Fruit fly (Drosophila melanogaster) whole organism, embryonic: ENCODE measurements around the gene Swip-1.

Experiments
- B-H1 ChIP-seq: fragments of 200-800 bp; sonication (Bioruptor generic); IDR thresholded peaks from 3 replicates; pipeline ENCODE4 v1.3.6; 2022; ENCODE audit warnings: missing biosample characterization, missing genetic modification characterization
- BtbVII ChIP-seq: fragments of 200-800 bp; sonication (Bioruptor generic); optimal IDR thresholded peaks from 3 replicates; lab custom pipeline; 2017; ENCODE audit warnings: missing biosample characterization, mild to moderate bottlenecking, missing genetic modification characterization
- CG11247 ChIP-seq: fragments of 200-800 bp; sonication (Bioruptor generic); IDR thresholded peaks from 2 replicates; pipeline ENCODE4 v1.3.6; 2022; ENCODE audit warnings: missing biosample characterization, missing genetic modification characterization
- CG12391 ChIP-seq: fragments of 200-800 bp; sonication (Bioruptor generic); optimal IDR thresholded peaks from 3 replicates; lab custom pipeline; 2018; ENCODE audit warnings: missing biosample characterization, mild to moderate bottlenecking, missing genetic modification characterization, moderate library complexity
- CG14050 ChIP-seq: fragments of 200-800 bp; sonication (Bioruptor generic); IDR thresholded peaks from 3 replicates; pipeline ENCODE4 v1.3.6; 2022; ENCODE audit warnings: missing biosample characterization, missing genetic modification characterization
- CG15601 ChIP-seq: fragments of 200-800 bp; sonication (Bioruptor generic); optimal IDR thresholded peaks from 3 replicates; lab custom pipeline; 2019; ENCODE audit warnings: missing biosample characterization, mild to moderate bottlenecking, missing genetic modification characterization, moderate library complexity
- CG16813 ChIP-seq: fragments of 200-800 bp; sonication (Bioruptor generic); IDR thresholded peaks from 3 replicates; pipeline ENCODE4 v1.3.6; 2022; ENCODE audit warnings: missing biosample characterization, missing genetic modification characterization; ENCODE audit not compliant: partially characterized antibody
- CG2116 ChIP-seq: fragments of 200-800 bp; sonication (Bioruptor generic); optimal IDR thresholded peaks from 3 replicates; lab custom pipeline; 2018; ENCODE audit warnings: missing biosample characterization, mild to moderate bottlenecking, missing genetic modification characterization
- CG2889 ChIP-seq: fragments of 200-800 bp; sonication (Bioruptor generic); IDR thresholded peaks from 3 replicates; pipeline ENCODE4 v1.3.6; 2022; ENCODE audit warnings: missing biosample characterization, missing genetic modification characterization
- CG30020 ChIP-seq: fragments of 200-800 bp; optimal IDR thresholded peaks from 2 replicates; lab custom pipeline; 2019; ENCODE audit warnings: missing biosample characterization, mild to moderate bottlenecking, missing genetic modification characterization, moderate library complexity
- CG3407 ChIP-seq: fragments of 200-800 bp; sonication (Bioruptor generic); optimal IDR thresholded peaks from 2 replicates; lab custom pipeline; 2018; ENCODE audit warnings: missing biosample characterization, mild to moderate bottlenecking, missing genetic modification characterization
- CG3847 ChIP-seq: fragments of 200-800 bp; sonication (Bioruptor generic); IDR thresholded peaks from 2 replicates; pipeline ENCODE4 v1.3.6; 2022; ENCODE audit warnings: missing biosample characterization, missing genetic modification characterization
- CG4730 ChIP-seq: fragments of 200-800 bp; sonication (Bioruptor generic); IDR thresholded peaks from 2 replicates; pipeline ENCODE4 v1.3.6; 2022; ENCODE audit warnings: missing biosample characterization, missing genetic modification characterization
- CG6254 ChIP-seq: fragments of 200-800 bp; sonication (Bioruptor generic); optimal IDR thresholded peaks from 3 replicates; lab custom pipeline; 2017; ENCODE audit warnings: mild to moderate bottlenecking, missing biosample characterization, missing genetic modification reagents, missing genetic modification characterization
- CG6791 ChIP-seq: fragments of 200-800 bp; sonication (Bioruptor generic); IDR thresholded peaks from 3 replicates; pipeline ENCODE4 v1.3.6; 2022; ENCODE audit warnings: missing biosample characterization, missing genetic modification characterization; ENCODE audit not compliant: partially characterized antibody
- CG8281 ChIP-seq: fragments of 200-800 bp; sonication (Bioruptor generic); optimal IDR thresholded peaks from 2 replicates; lab custom pipeline; 2018; ENCODE audit warnings: missing biosample characterization, mild to moderate bottlenecking, missing genetic modification characterization, moderate library complexity
- CG9609 ChIP-seq: fragments of 200-800 bp; sonication (Bioruptor generic); optimal IDR thresholded peaks from 3 replicates; lab custom pipeline; 2016; ENCODE audit warnings: missing biosample characterization, missing genetic modification characterization
- CG9797 ChIP-seq: fragments of 200-800 bp; sonication (Bioruptor generic); optimal IDR thresholded peaks from 3 replicates; lab custom pipeline; 2018; ENCODE audit warnings: missing biosample characterization, mild to moderate bottlenecking, missing genetic modification characterization
- CG9876 ChIP-seq: fragments of 200-800 bp; sonication (Bioruptor generic); optimal IDR thresholded peaks from 2 replicates; lab custom pipeline; 2016; ENCODE audit warnings: missing biosample characterization, missing genetic modification characterization
- CHES-1-like ChIP-seq: fragments of 200-800 bp; sonication (Bioruptor generic); optimal IDR thresholded peaks from 2 replicates; lab custom pipeline; 2016; ENCODE audit warnings: missing biosample characterization, missing genetic modification characterization
- Fer1 ChIP-seq: fragments of 200-800 bp; sonication (Bioruptor generic); optimal IDR thresholded peaks from 2 replicates; lab custom pipeline; 2017; ENCODE audit warnings: missing biosample characterization, mild to moderate bottlenecking, missing genetic modification characterization
- Lhr ChIP-seq: fragments of 200-800 bp; sonication (Bioruptor generic); optimal IDR thresholded peaks from 3 replicates; lab custom pipeline; 2017; ENCODE audit warnings: mild to moderate bottlenecking, missing biosample characterization, missing genetic modification reagents, missing genetic modification characterization
- Max ChIP-seq: fragments of 200-800 bp; sonication (Bioruptor generic); optimal IDR thresholded peaks from 2 replicates; lab custom pipeline; 2016; ENCODE audit warnings: missing biosample characterization, mild to moderate bottlenecking, missing genetic modification characterization
- Neu2 ChIP-seq: fragments of 200-800 bp; sonication (Bioruptor generic); optimal IDR thresholded peaks from 3 replicates; lab custom pipeline; 2016; ENCODE audit warnings: missing biosample characterization, missing genetic modification characterization, borderline replicate concordance
- Nf-YA ChIP-seq: fragments of 200-800 bp; sonication (Bioruptor generic); IDR thresholded peaks from 2 replicates; pipeline ENCODE4 v1.3.6; 2022; ENCODE audit warnings: missing biosample characterization, missing genetic modification characterization
- Spps ChIP-seq: fragments of 200-800 bp; sonication (Bioruptor generic); optimal IDR thresholded peaks from 2 replicates; lab custom pipeline; 2018; ENCODE audit warnings: missing biosample characterization, mild to moderate bottlenecking, missing genetic modification characterization
- Trl ChIP-seq, 3 experiments: fragments of >200 bp in 2 of 3; fragments of 200-800 bp in 1 of 3; sonication (Bioruptor generic) in 1 of 3; optimal IDR thresholded peaks; 2 replicates in 1 of 3; 3 replicates in 2 of 3; lab custom pipeline; 2016 to 2017; ENCODE audit warnings: missing biosample characterization in 1 of 3, missing genetic modification characterization in 1 of 3
- ap ChIP-seq: fragments of 200-800 bp; sonication (Bioruptor generic); IDR thresholded peaks from 2 replicates; pipeline ENCODE4 v1.3.6; 2022; ENCODE audit warnings: missing biosample characterization, missing genetic modification characterization
- bbx ChIP-seq: fragments of 200-800 bp; sonication (Bioruptor generic); IDR thresholded peaks from 2 replicates; pipeline ENCODE4 v1.3.6; 2022; ENCODE audit warnings: missing biosample characterization, missing genetic modification characterization; ENCODE audit not compliant: partially characterized antibody
- crol ChIP-seq: fragments of 200-800 bp; sonication (Bioruptor generic); IDR thresholded peaks from 2 replicates; pipeline ENCODE4 v1.3.6; 2022; ENCODE audit warnings: missing biosample characterization, missing genetic modification characterization
- cwo ChIP-seq: fragments of 200-800 bp; sonication (Bioruptor generic); optimal IDR thresholded peaks from 3 replicates; lab custom pipeline; 2017; ENCODE audit warnings: missing biosample characterization, missing genetic modification characterization, mild to moderate bottlenecking, moderate library complexity, missing genetic modification reagents
- dysf ChIP-seq: fragments of 200-800 bp; sonication (Bioruptor generic); IDR thresholded peaks from 3 replicates; pipeline ENCODE4 v1.3.6; 2022; ENCODE audit warnings: missing biosample characterization, missing genetic modification characterization
- fd3F ChIP-seq: fragments of 200-800 bp; sonication (Bioruptor generic); optimal IDR thresholded peaks from 2 replicates; lab custom pipeline; 2018; ENCODE audit warnings: missing biosample characterization, mild to moderate bottlenecking, missing genetic modification characterization, moderate library complexity
- ftz-f1 ChIP-seq: fragments of 200-800 bp; sonication (Bioruptor generic); optimal IDR thresholded peaks from 2 replicates; lab custom pipeline; 2016; ENCODE audit warnings: missing biosample characterization, missing genetic modification characterization
- gro ChIP-seq: fragments of 200-800 bp; sonication (Bioruptor generic); optimal IDR thresholded peaks from 2 replicates; lab custom pipeline; 2016; ENCODE audit warnings: missing biosample characterization, missing genetic modification characterization
- lola ChIP-seq, 3 experiments: fragments of >200 bp in 2 of 3; fragments of 200-800 bp in 1 of 3; sonication (Bioruptor generic) in 1 of 3; optimal IDR thresholded peaks; 2 replicates each; lab custom pipeline; 2017 to 2019; ENCODE audit warnings: missing biosample characterization in 3 of 3, missing genetic modification characterization in 3 of 3, mild to moderate bottlenecking in 1 of 3, moderate library complexity in 1 of 3
- onecut ChIP-seq: fragments of 200-800 bp; sonication (Bioruptor generic); IDR thresholded peaks from 2 replicates; pipeline ENCODE4 v1.3.6; 2022; ENCODE audit warnings: missing biosample characterization, missing genetic modification characterization
- pb ChIP-seq: fragments of 200-800 bp; sonication (Bioruptor generic); optimal IDR thresholded peaks from 3 replicates; lab custom pipeline; 2016; ENCODE audit warnings: missing biosample characterization, missing genetic modification characterization
- peb ChIP-seq: fragments of 200-800 bp; sonication (Bioruptor generic); IDR thresholded peaks from 2 replicates; pipeline ENCODE4 v1.3.6; 2022; ENCODE audit warnings: missing biosample characterization, missing genetic modification characterization
- pho ChIP-seq: fragments of 200-800 bp; sonication (Bioruptor generic); optimal IDR thresholded peaks from 2 replicates; lab custom pipeline; 2016; ENCODE audit warnings: missing biosample characterization, missing genetic modification characterization
- prd ChIP-seq, 3 experiments: fragments of >200 bp in 2 of 3; fragments of 200-800 bp in 1 of 3; sonication (Bioruptor generic) in 1 of 3; optimal IDR thresholded peaks in 2 of 3; IDR thresholded peaks in 1 of 3; 2 replicates in 2 of 3; 3 replicates in 1 of 3; pipeline versions ENCODE4 v1.3.6 to Lab custom; 2017 to 2022; ENCODE audit warnings: missing biosample characterization in 1 of 3, missing genetic modification characterization in 1 of 3
- pros ChIP-seq: fragments of 200-800 bp; sonication (Bioruptor generic); optimal IDR thresholded peaks from 3 replicates; lab custom pipeline; 2019; ENCODE audit warnings: missing biosample characterization, mild to moderate bottlenecking, missing genetic modification characterization, moderate library complexity
- sd ChIP-seq: fragments of 200-800 bp; sonication (Bioruptor generic); optimal IDR thresholded peaks from 3 replicates; lab custom pipeline; 2018; ENCODE audit warnings: missing biosample characterization, mild to moderate bottlenecking, missing genetic modification characterization, moderate library complexity
- sens ChIP-seq: fragments of 200-800 bp; sonication (Bioruptor generic); peaks from one replicate; lab custom pipeline; 2016; ENCODE audit warnings: missing biosample characterization, missing genetic modification characterization
- sim ChIP-seq: fragments of 200-800 bp; sonication (Bioruptor generic); IDR thresholded peaks from 2 replicates; pipeline ENCODE4 v1.3.6; 2022; ENCODE audit warnings: missing biosample characterization, missing genetic modification characterization
- so ChIP-seq: fragments of 200-800 bp; sonication (Bioruptor generic); IDR thresholded peaks from 3 replicates; pipeline ENCODE4 v1.3.6; 2022; ENCODE audit warnings: missing biosample characterization, missing genetic modification characterization
- sr ChIP-seq: fragments of 200-800 bp; sonication (Bioruptor generic); IDR thresholded peaks from 3 replicates; pipeline ENCODE4 v1.3.6; 2022; ENCODE audit warnings: missing biosample characterization, missing genetic modification characterization
- zen2 ChIP-seq: fragments of 200-800 bp; sonication (Bioruptor generic); IDR thresholded peaks from 3 replicates; pipeline ENCODE4 v1.3.6; 2022; ENCODE audit warnings: missing biosample characterization, missing genetic modification characterization; ENCODE audit not compliant: partially characterized antibody
- zfh1 ChIP-seq: fragments of 200-800 bp; sonication (Bioruptor generic); IDR thresholded peaks from 3 replicates; pipeline ENCODE4 v1.3.6; 2022; ENCODE audit warnings: missing biosample characterization, missing genetic modification characterization

The Swip-1 gene

dm6 chr2L:19009130-19009529, 22.1 kb upstream of the Swip-1 start, which contains the start of gene RpL30 (continued):
- TF ChIP-seq onecut (GFP tag; lab: Robert Waterston, UW), result peak; percentile 91
- TF ChIP-seq gro, result peak; percentile 90
- TF ChIP-seq CG2116 (GFP tag; lab: Kevin White, UChicago), result peak; percentile 90
- TF ChIP-seq CG12391, result peak; percentile 90
- peak; percentile 82 for TF ChIP-seq CG14050
- peak; percentile 61 for TF ChIP-seq CG8281 (tag; lab: Kevin White, UChicago)
- TF ChIP-seq CG30020 (tag; lab: Kevin White, UChicago), result peak; percentile 60
- peak; percentile 63 for TF ChIP-seq bbx (GFP tag; lab: Robert Waterston, UW)
- TF ChIP-seq dysf (GFP tag; lab: Robert Waterston, UW), result peak; percentile 84
- peak; percentile 88 for TF ChIP-seq sd (tag; lab: Kevin White, UChicago)
- peak; percentile 58 for TF ChIP-seq Neu2 (GFP tag; lab: Kevin White, UChicago)
- peak; percentile 63; the same call in 1 of the 3 replicates for TF ChIP-seq CG2889 (GFP tag; lab: Robert Waterston, UW)
- peak; percentile 94 for TF ChIP-seq CG9876 (GFP tag; lab: Kevin White, UChicago)
- TF ChIP-seq Fer1 (GFP tag; lab: Kevin White, UChicago), result peak; percentile 97
- TF ChIP-seq zen2 (GFP tag; lab: Robert Waterston, UW), result no peak
- TF ChIP-seq CG3407 (GFP tag; lab: Kevin White, UChicago), result peak; percentile 90
- TF ChIP-seq ap (GFP tag; lab: Robert Waterston, UW), result peak; percentile 61; the same call in 1 of the 2 replicates
- TF ChIP-seq sim (GFP tag; lab: Robert Waterston, UW), result peak; percentile 75
- TF ChIP-seq pb, result peak; percentile 93
- TF ChIP-seq pros (GFP tag; lab: Kevin White, UChicago), result peak; percentile 31
- peak; percentile 62; the same call in 1 of the 3 replicates for TF ChIP-seq B-H1 (GFP tag; lab: Robert Waterston, UW)
- peak; percentile 89 for TF ChIP-seq sr
- peak; percentile 42; the same call in 1 of the 2 replicates for TF ChIP-seq peb (GFP tag; lab: Robert Waterston, UW)
- peak; percentile 92 for TF ChIP-seq CG9609 (GFP tag; lab: Kevin White, UChicago)
- peak in 1 of 3 experiments; percentile 62 for TF ChIP-seq lola (GFP tag; optimal IDR thresholded peaks at IDR 0.05; lab: Kevin White, UChicago)
- TF ChIP-seq CG4730 (GFP tag; lab: Robert Waterston, UW), result peak; percentile 17; the same call in 1 of the 2 replicates
- TF ChIP-seq prd (optimal IDR thresholded peaks at IDR 0.05; lab: Kevin White, UChicago), result no peak
- TF ChIP-seq prd (GFP tag; IDR thresholded peaks at IDR 0.05; lab: Robert Waterston, UW), result peak; percentile 71
- TF ChIP-seq so (GFP tag; lab: Robert Waterston, UW), result peak; percentile 92
- peak; percentile 96 for TF ChIP-seq CHES-1-like (GFP tag; lab: Kevin White, UChicago)
- TF ChIP-seq CG16813 (GFP tag; lab: Robert Waterston, UW), result peak; percentile 54; the same call in 2 of the 3 replicates
- peak; percentile 79; the same call in 1 of the 2 replicates for TF ChIP-seq Nf-YA (GFP tag; lab: Robert Waterston, UW)
- peak; percentile 97 for TF ChIP-seq sens (GFP tag; lab: Kevin White, UChicago)
- peak; percentile 64 for TF ChIP-seq CG6791 (GFP tag; lab: Robert Waterston, UW)
- peak; percentile 91 for TF ChIP-seq ftz-f1 (GFP tag; lab: Kevin White, UChicago)
- TF ChIP-seq pho (GFP tag; lab: Kevin White, UChicago), result peak; percentile 89
- TF ChIP-seq CG15601 (tag; lab: Kevin White, UChicago), result peak; percentile 94
- TF ChIP-seq CG6254, result peak; percentile 87
- TF ChIP-seq Trl (optimal IDR thresholded peaks at IDR 0.05; lab: Kevin White, UChicago), result peak in 1 of 2 experiments; percentile 12
- peak; percentile 94 for TF ChIP-seq Trl (GFP tag; optimal IDR thresholded peaks at IDR 0.05; lab: Kevin White, UChicago)
- peak; percentile 81 for TF ChIP-seq CG11247 (GFP tag; lab: Robert Waterston, UW)
- peak; percentile 73 for TF ChIP-seq fd3F
- peak; percentile 99 for TF ChIP-seq Lhr (GFP tag; lab: Kevin White, UChicago)
- peak; percentile 80 for TF ChIP-seq Spps (tag; lab: Kevin White, UChicago)
- peak; percentile 91 for TF ChIP-seq zfh1
- TF ChIP-seq BtbVII (GFP tag; lab: Kevin White, UChicago), result peak; percentile 95
- peak; percentile 95 for TF ChIP-seq Max
- TF ChIP-seq CG3847, result peak; percentile 96
- TF ChIP-seq crol (GFP tag; lab: Robert Waterston, UW), result no peak
- TF ChIP-seq CG9797 (GFP tag; lab: Kevin White, UChicago), result peak; percentile 100
- peak; percentile 79 for TF ChIP-seq cwo (GFP tag; lab: Kevin White, UChicago)
